Fruit fly (Drosophila melanogaster) whole organism, embryonic: ENCODE measurements around the gene Tim17a2.
A peak's percentile ranks its signal among the peaks of the same experiment; 100 is the strongest.

Experiments
- Asciz ChIP-seq: fragments of 200-800 bp; sonication (Bioruptor generic); optimal IDR thresholded peaks from 2 replicates; lab custom pipeline; 2017; ENCODE audit warnings: missing biosample characterization, mild to moderate bottlenecking, missing genetic modification characterization, missing genetic modification reagents
- Atf6 ChIP-seq: fragments of 200-800 bp; sonication (Bioruptor generic); IDR thresholded peaks from 2 replicates; pipeline ENCODE4 v1.3.6; 2022; ENCODE audit warnings: missing biosample characterization, missing genetic modification characterization
- CG12155 ChIP-seq: fragments of 200-800 bp; sonication (Bioruptor generic); optimal IDR thresholded peaks from 3 replicates; lab custom pipeline; 2016; ENCODE audit warnings: missing biosample characterization, missing genetic modification characterization
- CG12659 ChIP-seq: fragments of 200-800 bp; sonication (Bioruptor generic); optimal IDR thresholded peaks from 3 replicates; lab custom pipeline; 2017; ENCODE audit warnings: mild to moderate bottlenecking, missing biosample characterization, missing genetic modification reagents, missing genetic modification characterization
- CG15696 ChIP-seq: fragments of 200-800 bp; sonication (Bioruptor generic); optimal IDR thresholded peaks from 2 replicates; lab custom pipeline; 2019; ENCODE audit warnings: missing biosample characterization, mild to moderate bottlenecking, missing genetic modification characterization, moderate library complexity
- CG16863 ChIP-seq: fragments of 200-800 bp; sonication (Bioruptor generic); optimal IDR thresholded peaks from 3 replicates; lab custom pipeline; 2016; ENCODE audit warnings: missing biosample characterization, missing genetic modification characterization
- CG17385 ChIP-seq: fragments of 200-800 bp; sonication (Bioruptor generic); optimal IDR thresholded peaks from 3 replicates; lab custom pipeline; 2018; ENCODE audit warnings: missing biosample characterization, mild to moderate bottlenecking, missing genetic modification characterization
- CG30431 ChIP-seq: fragments of 200-800 bp; sonication (Bioruptor generic); optimal IDR thresholded peaks from 2 replicates; lab custom pipeline; 2017; ENCODE audit warnings: missing biosample characterization, missing genetic modification characterization
- CG4360 ChIP-seq: fragments of 200-800 bp; sonication (Bioruptor generic); IDR thresholded peaks from 2 replicates; pipeline ENCODE4 v1.3.6; 2022; ENCODE audit warnings: missing biosample characterization, missing genetic modification characterization
- CG4707 ChIP-seq: fragments of 200-800 bp; sonication (Bioruptor generic); optimal IDR thresholded peaks from 2 replicates; lab custom pipeline; 2018; ENCODE audit warnings: missing biosample characterization, mild to moderate bottlenecking, missing genetic modification characterization, moderate library complexity
- CG6791 ChIP-seq: fragments of 200-800 bp; sonication (Bioruptor generic); IDR thresholded peaks from 3 replicates; pipeline ENCODE4 v1.3.6; 2022; ENCODE audit warnings: missing biosample characterization, missing genetic modification characterization; ENCODE audit not compliant: partially characterized antibody
- CG7271 ChIP-seq: fragments of 200-800 bp; sonication (Bioruptor generic); optimal IDR thresholded peaks from 2 replicates; lab custom pipeline; 2018; ENCODE audit warnings: missing biosample characterization, mild to moderate bottlenecking, missing genetic modification characterization, moderate library complexity
- CG7987 ChIP-seq: fragments of 200-800 bp; sonication (Bioruptor generic); optimal IDR thresholded peaks from 2 replicates; lab custom pipeline; 2018; ENCODE audit warnings: missing biosample characterization, mild to moderate bottlenecking, missing genetic modification characterization, moderate library complexity
- CG8290 ChIP-seq, 3 experiments: fragments of 200-800 bp; sonication (Bioruptor generic); optimal IDR thresholded peaks; 2 replicates each; lab custom pipeline; 2016 to 2019; ENCODE audit warnings: missing biosample characterization in 3 of 3, missing genetic modification characterization in 3 of 3, mild to moderate bottlenecking in 2 of 3, moderate library complexity in 1 of 3
- Doc3 ChIP-seq: fragments of 200-800 bp; sonication (Bioruptor generic); IDR thresholded peaks from 3 replicates; pipeline ENCODE4 v1.3.6; 2022; ENCODE audit warnings: missing biosample characterization, missing genetic modification characterization; ENCODE audit not compliant: partially characterized antibody
- Drgx ChIP-seq: fragments of 200-800 bp; sonication (Bioruptor generic); IDR thresholded peaks from 2 replicates; pipeline ENCODE4 v1.3.6; 2022; ENCODE audit warnings: missing biosample characterization, missing genetic modification characterization
- E2f2 ChIP-seq: fragments of 200-800 bp; sonication (Bioruptor generic); IDR thresholded peaks from 2 replicates; pipeline ENCODE4 v1.3.6; 2022; ENCODE audit warnings: missing biosample characterization, missing genetic modification characterization
- Ets65A ChIP-seq: fragments of 200-800 bp; sonication (Bioruptor generic); peaks from one replicate; lab custom pipeline; 2016; ENCODE audit warnings: missing biosample characterization, missing genetic modification characterization
- Fer2 ChIP-seq: fragments of 200-800 bp; sonication (Bioruptor generic); optimal IDR thresholded peaks from 2 replicates; lab custom pipeline; 2018; ENCODE audit warnings: missing biosample characterization, mild to moderate bottlenecking, missing genetic modification characterization, moderate library complexity
- Hr51 ChIP-seq, 2 experiments: fragments of 200-800 bp; sonication (Bioruptor generic); optimal IDR thresholded peaks; 2 replicates in 1 of 2; 3 replicates in 1 of 2; lab custom pipeline; 2016 to 2018; ENCODE audit warnings: missing biosample characterization in 2 of 2, missing genetic modification characterization in 2 of 2, mild to moderate bottlenecking in 1 of 2, moderate library complexity in 1 of 2
- Lim3 ChIP-seq: fragments of 200-800 bp; sonication (Bioruptor generic); IDR thresholded peaks from 2 replicates; pipeline ENCODE4 v1.3.6; 2022; ENCODE audit warnings: missing biosample characterization, missing genetic modification characterization
- Lpt ChIP-seq: fragments of >200 bp; optimal IDR thresholded peaks from 2 replicates; lab custom pipeline; 2018; ENCODE audit warnings: missing biosample characterization, missing genetic modification characterization
- PHDP ChIP-seq: fragments of 200-800 bp; sonication (Bioruptor generic); optimal IDR thresholded peaks from 3 replicates; lab custom pipeline; 2018; ENCODE audit warnings: missing biosample characterization, mild to moderate bottlenecking, missing genetic modification characterization, moderate library complexity
- Rfx ChIP-seq: fragments of 200-800 bp; sonication (Bioruptor generic); IDR thresholded peaks from 2 replicates; pipeline ENCODE4 v1.3.6; 2022; ENCODE audit warnings: missing biosample characterization, missing genetic modification characterization
- Sox100B ChIP-seq: fragments of 200-800 bp; sonication (Bioruptor generic); optimal IDR thresholded peaks from 3 replicates; lab custom pipeline; 2018; ENCODE audit warnings: missing biosample characterization, mild to moderate bottlenecking, missing genetic modification characterization
- Sry-δ ChIP-seq: fragments of 200-800 bp; sonication (Bioruptor generic); optimal IDR thresholded peaks from 2 replicates; lab custom pipeline; 2016; ENCODE audit warnings: missing biosample characterization, missing genetic modification characterization
- Ssrp ChIP-seq: fragments of 200-800 bp; sonication (Bioruptor generic); optimal IDR thresholded peaks from 2 replicates; lab custom pipeline; 2018; ENCODE audit warnings: missing biosample characterization, mild to moderate bottlenecking, missing genetic modification characterization, moderate library complexity
- Trl ChIP-seq, 3 experiments: fragments of >200 bp in 2 of 3; fragments of 200-800 bp in 1 of 3; sonication (Bioruptor generic) in 1 of 3; optimal IDR thresholded peaks; 2 replicates in 1 of 3; 3 replicates in 2 of 3; lab custom pipeline; 2016 to 2017; ENCODE audit warnings: missing biosample characterization in 1 of 3, missing genetic modification characterization in 1 of 3
- abd-A ChIP-seq: fragments of 200-800 bp; sonication (Bioruptor generic); optimal IDR thresholded peaks from 3 replicates; lab custom pipeline; 2019; ENCODE audit warnings: missing biosample characterization, mild to moderate bottlenecking, missing genetic modification characterization, moderate library complexity
- br ChIP-seq: fragments of >200 bp; optimal IDR thresholded peaks from 2 replicates; lab custom pipeline; 2017
- cad ChIP-seq: fragments of >200 bp; optimal IDR thresholded peaks from 2 replicates; lab custom pipeline; 2017; ENCODE audit warnings: missing biosample characterization, missing genetic modification characterization
- chif ChIP-seq, 2 experiments: fragments of 200-800 bp; sonication (Bioruptor generic); optimal IDR thresholded peaks; 3 replicates each; lab custom pipeline; 2016; ENCODE audit warnings: missing biosample characterization in 2 of 2, missing genetic modification characterization in 2 of 2
- chinmo ChIP-seq: fragments of 200-800 bp; sonication (Bioruptor generic); IDR thresholded peaks from 4 replicates; pipeline ENCODE4 v1.3.6; 2022; ENCODE audit warnings: missing biosample characterization, missing genetic modification characterization; ENCODE audit not compliant: partially characterized antibody
- crol ChIP-seq: fragments of 200-800 bp; sonication (Bioruptor generic); IDR thresholded peaks from 2 replicates; pipeline ENCODE4 v1.3.6; 2022; ENCODE audit warnings: missing biosample characterization, missing genetic modification characterization
- esg ChIP-seq: fragments of 200-800 bp; sonication (Bioruptor generic); conservative IDR thresholded peaks from 2 replicates; pipeline ENCODE4 v1.3.6; 2022; ENCODE audit warnings: missing biosample characterization, missing genetic modification characterization
- ewg ChIP-seq: fragments of 200-800 bp; sonication (Bioruptor generic); optimal IDR thresholded peaks from 3 replicates; lab custom pipeline; 2017; ENCODE audit warnings: mild to moderate bottlenecking, missing biosample characterization, missing genetic modification reagents, missing genetic modification characterization
- gem ChIP-seq: fragments of 200-800 bp; sonication (Bioruptor generic); optimal IDR thresholded peaks from 2 replicates; lab custom pipeline; 2019; ENCODE audit warnings: missing biosample characterization, mild to moderate bottlenecking, missing genetic modification characterization, moderate library complexity
- hb ChIP-seq: fragments of 200-800 bp; sonication (Bioruptor generic); IDR thresholded peaks from 3 replicates; pipeline ENCODE4 v1.3.6; 2022; ENCODE audit warnings: missing biosample characterization, missing genetic modification characterization; ENCODE audit not compliant: partially characterized antibody
- her ChIP-seq: fragments of 200-800 bp; sonication (Bioruptor generic); optimal IDR thresholded peaks from 2 replicates; lab custom pipeline; 2016; ENCODE audit warnings: missing biosample characterization, missing genetic modification characterization
- hkb ChIP-seq, 2 experiments: fragments of 200-800 bp in 1 of 2; fragments of >200 bp in 1 of 2; sonication (Bioruptor generic) in 1 of 2; IDR thresholded peaks in 1 of 2; optimal IDR thresholded peaks in 1 of 2; 2 replicates each; pipeline versions ENCODE4 v1.3.6 to Lab custom; 2017 to 2022; ENCODE audit warnings: missing biosample characterization in 1 of 2, missing genetic modification characterization in 1 of 2
- inv ChIP-seq: fragments of 200-800 bp; sonication (Bioruptor generic); IDR thresholded peaks from 2 replicates; pipeline ENCODE4 v1.3.6; 2022; ENCODE audit warnings: missing biosample characterization, missing genetic modification characterization; ENCODE audit not compliant: partially characterized antibody
- jing ChIP-seq: fragments of 200-800 bp; sonication (Bioruptor generic); optimal IDR thresholded peaks from 2 replicates; lab custom pipeline; 2018; ENCODE audit warnings: missing biosample characterization, mild to moderate bottlenecking, missing genetic modification characterization
- lab ChIP-seq: fragments of 200-800 bp; sonication (Bioruptor generic); optimal IDR thresholded peaks from 3 replicates; lab custom pipeline; 2017; ENCODE audit warnings: missing biosample characterization, missing genetic modification characterization, mild to moderate bottlenecking, moderate library complexity, missing genetic modification reagents
- onecut ChIP-seq: fragments of 200-800 bp; sonication (Bioruptor generic); IDR thresholded peaks from 2 replicates; pipeline ENCODE4 v1.3.6; 2022; ENCODE audit warnings: missing biosample characterization, missing genetic modification characterization
- salm ChIP-seq: fragments of 200-800 bp; sonication (Bioruptor generic); optimal IDR thresholded peaks from 2 replicates; lab custom pipeline; 2018; ENCODE audit warnings: missing biosample characterization, mild to moderate bottlenecking, missing genetic modification characterization
- sna ChIP-seq: fragments of 200-800 bp; sonication (Bioruptor generic); IDR thresholded peaks from 2 replicates; pipeline ENCODE4 v1.3.6; 2022; ENCODE audit warnings: missing biosample characterization, missing genetic modification characterization; ENCODE audit not compliant: partially characterized antibody
- stwl ChIP-seq: fragments of 200-800 bp; sonication (Bioruptor generic); optimal IDR thresholded peaks from 3 replicates; lab custom pipeline; 2018; ENCODE audit warnings: missing biosample characterization, mild to moderate bottlenecking, missing genetic modification characterization, moderate library complexity
- sug ChIP-seq: fragments of 200-800 bp; optimal IDR thresholded peaks from 2 replicates; lab custom pipeline; 2019; ENCODE audit warnings: missing biosample characterization, mild to moderate bottlenecking, missing genetic modification characterization, moderate library complexity
- ttk ChIP-seq: fragments of 200-800 bp; sonication (Bioruptor generic); IDR thresholded peaks from 2 replicates; pipeline ENCODE4 v2.1.2; 2022; ENCODE audit warnings: missing biosample characterization, missing genetic modification characterization

Gene Tim17a2

dm6 chr3R:5270806-5271205 is 8.3 kb upstream of the Tim17a2 start (continued):
- TF ChIP-seq Sox100B (GFP tag; lab: Kevin White, UChicago) (peak; percentile 12), hb (GFP tag; lab: Robert Waterston, UW) (no peak), CG4707 (no peak), crol (GFP tag; lab: Robert Waterston, UW) (no peak), Doc3 (GFP tag; lab: Robert Waterston, UW) (no peak), CG16863 (GFP tag; lab: Kevin White, UChicago) (peak; percentile 2), ewg (GFP tag; lab: Kevin White, UChicago) (peak; percentile 89), CG15696 (tag; lab: Kevin White, UChicago) (no peak), Asciz (GFP tag; lab: Kevin White, UChicago) (no peak), Rfx (GFP tag; lab: Robert Waterston, UW) (peak; percentile 45; the same call in 1 of the 2 replicates), CG4360 (no peak), chinmo (GFP tag; lab: Robert Waterston, UW) (0 out of 4 replicates have a peak, but pooled peaks have one; percentile 65), Lim3 (GFP tag; lab: Robert Waterston, UW) (no peak), Atf6 (GFP tag; lab: Robert Waterston, UW) (peak; percentile 49; the same call in 1 of the 2 replicates), CG30431 (GFP tag; lab: Kevin White, UChicago) (no peak), E2f2 (GFP tag; lab: Robert Waterston, UW) (no peak), Ssrp (tag; lab: Kevin White, UChicago) (no peak), onecut (no peak), Trl (optimal IDR thresholded peaks at IDR 0.05; lab: Kevin White, UChicago) (no peak), Trl (GFP tag; optimal IDR thresholded peaks at IDR 0.05; lab: Kevin White, UChicago) (peak; percentile 16), lab (no peak), PHDP (tag; lab: Kevin White, UChicago) (no peak), Lpt (GFP tag; lab: Kevin White, UChicago) (no peak), chif (GFP tag; optimal IDR thresholded peaks at IDR 0.05; lab: Kevin White, UChicago) (peak in 1 of 2 experiments; percentile 24), CG12155 (GFP tag; lab: Kevin White, UChicago) (peak; percentile 25), ttk (GFP tag; lab: Robert Waterston, UW) (no peak), jing (GFP tag; lab: Kevin White, UChicago) (no peak), CG8290 (GFP tag; optimal IDR thresholded peaks at IDR 0.05; lab: Kevin White, UChicago) (no peak), CG8290 (tag; optimal IDR thresholded peaks at IDR 0.05; lab: Kevin White, UChicago) (peak; percentile 24 to 50), stwl (peak; percentile 43), abd-A (tag; lab: Kevin White, UChicago) (no peak), Drgx (peak; percentile 40; the same call in 1 of the 2 replicates), inv (GFP tag; lab: Robert Waterston, UW) (no peak), CG6791 (0 out of 3 replicates have a peak, but pooled peaks have one; percentile 20), CG7987 (GFP tag; lab: Kevin White, UChicago) (no peak), hkb (optimal IDR thresholded peaks at IDR 0.05; lab: Kevin White, UChicago) (no peak), hkb (GFP tag; IDR thresholded peaks at IDR 0.05; lab: Robert Waterston, UW) (0 out of 2 replicates have a peak, but pooled peaks have one; percentile 38), esg (GFP tag; lab: Robert Waterston, UW) (no peak), Sry-δ (GFP tag; lab: Kevin White, UChicago) (no peak), gem (tag; lab: Kevin White, UChicago) (no peak), CG17385 (GFP tag; lab: Kevin White, UChicago) (no peak), sna (GFP tag; lab: Robert Waterston, UW) (no peak), salm (no peak), her (GFP tag; lab: Kevin White, UChicago) (peak; percentile 20), Hr51 (GFP tag; optimal IDR thresholded peaks at IDR 0.05; lab: Kevin White, UChicago) (no peak), CG7271 (tag; lab: Kevin White, UChicago) (no peak), Fer2 (tag; lab: Kevin White, UChicago) (no peak), sug (tag; lab: Kevin White, UChicago) (no peak), CG12659 (GFP tag; lab: Kevin White, UChicago) (no peak), cad (GFP tag; lab: Kevin White, UChicago) (no peak), Ets65A (GFP tag; lab: Kevin White, UChicago) (no peak), br (no peak)
